Fruit fly (Drosophila melanogaster) whole organism, embryonic: ENCODE results near the gene CG42716.
A peak's percentile ranks its signal among the peaks of the same experiment; 100 is the strongest.

ENCODE experiments used
- Blimp-1 ChIP-seq: fragments of 200-800 bp; sonication (Bioruptor generic); optimal IDR thresholded peaks from 3 replicates; lab custom pipeline; 2018; ENCODE audit warnings: missing biosample characterization, missing genetic modification characterization, mild to moderate bottlenecking, moderate library complexity, missing genetic modification reagents
- CG10366 ChIP-seq: fragments of 200-800 bp; sonication (Bioruptor generic); IDR thresholded peaks from 2 replicates; pipeline ENCODE4 v1.3.6; 2022; ENCODE audit warnings: missing biosample characterization, missing genetic modification characterization
- CG10979 ChIP-seq: fragments of 200-800 bp; sonication (Bioruptor generic); optimal IDR thresholded peaks from 2 replicates; lab custom pipeline; 2018; ENCODE audit warnings: missing biosample characterization, mild to moderate bottlenecking, missing genetic modification characterization, moderate library complexity
- CG11504 ChIP-seq: fragments of 200-800 bp; sonication (Bioruptor generic); optimal IDR thresholded peaks from 3 replicates; lab custom pipeline; 2019; ENCODE audit warnings: missing biosample characterization, mild to moderate bottlenecking, missing genetic modification characterization, moderate library complexity
- CG11696 ChIP-seq: fragments of 200-800 bp; sonication (Bioruptor generic); IDR thresholded peaks from 2 replicates; pipeline ENCODE4 v1.3.6; 2022; ENCODE audit warnings: missing biosample characterization, missing genetic modification characterization
- CG11723 ChIP-seq: fragments of 200-800 bp; sonication (Bioruptor generic); optimal IDR thresholded peaks from 2 replicates; lab custom pipeline; 2017; ENCODE audit warnings: missing biosample characterization, mild to moderate bottlenecking, missing genetic modification characterization
- CG16863 ChIP-seq: fragments of 200-800 bp; sonication (Bioruptor generic); optimal IDR thresholded peaks from 3 replicates; lab custom pipeline; 2016; ENCODE audit warnings: missing biosample characterization, missing genetic modification characterization
- CG18476 ChIP-seq: fragments of 200-800 bp; sonication (Bioruptor generic); optimal IDR thresholded peaks from 2 replicates; lab custom pipeline; 2016; ENCODE audit warnings: missing biosample characterization, mild to moderate bottlenecking, missing genetic modification characterization
- CG33557 ChIP-seq: fragments of 200-800 bp; sonication (Bioruptor generic); optimal IDR thresholded peaks from 2 replicates; lab custom pipeline; 2019; ENCODE audit warnings: missing biosample characterization, mild to moderate bottlenecking, missing genetic modification characterization, moderate library complexity
- CG34376 ChIP-seq: fragments of 200-800 bp; sonication (Bioruptor generic); optimal IDR thresholded peaks from 2 replicates; lab custom pipeline; 2018; ENCODE audit warnings: missing biosample characterization, mild to moderate bottlenecking, missing genetic modification characterization
- CG4328 ChIP-seq: fragments of 200-800 bp; sonication (Bioruptor generic); optimal IDR thresholded peaks from 3 replicates; lab custom pipeline; 2017; ENCODE audit warnings: missing biosample characterization, missing genetic modification reagents, missing genetic modification characterization
- CG6254 ChIP-seq: fragments of 200-800 bp; sonication (Bioruptor generic); optimal IDR thresholded peaks from 3 replicates; lab custom pipeline; 2017; ENCODE audit warnings: mild to moderate bottlenecking, missing biosample characterization, missing genetic modification reagents, missing genetic modification characterization
- CG6791 ChIP-seq: fragments of 200-800 bp; sonication (Bioruptor generic); IDR thresholded peaks from 3 replicates; pipeline ENCODE4 v1.3.6; 2022; ENCODE audit warnings: missing biosample characterization, missing genetic modification characterization; ENCODE audit not compliant: partially characterized antibody
- CG7786 ChIP-seq: fragments of 200-800 bp; sonication (Bioruptor generic); optimal IDR thresholded peaks from 2 replicates; lab custom pipeline; 2016; ENCODE audit warnings: missing biosample characterization, missing genetic modification characterization
- CG8765 ChIP-seq: fragments of 200-800 bp; sonication (Bioruptor generic); IDR thresholded peaks from 2 replicates; pipeline ENCODE4 v1.3.6; 2022; ENCODE audit warnings: missing biosample characterization, missing genetic modification characterization
- CG9817 ChIP-seq: fragments of 200-800 bp; sonication (Bioruptor generic); optimal IDR thresholded peaks from 2 replicates; lab custom pipeline; 2018; ENCODE audit warnings: missing biosample characterization, mild to moderate bottlenecking, missing genetic modification characterization, moderate library complexity
- CoRest ChIP-seq: fragments of 200-800 bp; sonication (Bioruptor generic); optimal IDR thresholded peaks from 3 replicates; lab custom pipeline; 2018; ENCODE audit warnings: missing biosample characterization, mild to moderate bottlenecking, missing genetic modification characterization, moderate library complexity
- Dek ChIP-seq: fragments of 200-800 bp; sonication (Bioruptor generic); optimal IDR thresholded peaks from 3 replicates; lab custom pipeline; 2019; ENCODE audit warnings: missing biosample characterization, mild to moderate bottlenecking, missing genetic modification characterization, moderate library complexity
- HmgZ ChIP-seq: fragments of 200-800 bp; sonication (Bioruptor generic); optimal IDR thresholded peaks from 2 replicates; lab custom pipeline; 2018; ENCODE audit warnings: missing biosample characterization, mild to moderate bottlenecking, missing genetic modification characterization
- Hsf ChIP-seq: fragments of 200-800 bp; sonication (Bioruptor generic); optimal IDR thresholded peaks from 3 replicates; lab custom pipeline; 2016; ENCODE audit warnings: missing biosample characterization, missing genetic modification characterization
- Kr ChIP-seq: fragments of 200-800 bp; sonication (Bioruptor generic); optimal IDR thresholded peaks from 2 replicates; lab custom pipeline; 2017; ENCODE audit warnings: missing biosample characterization, mild to moderate bottlenecking, missing genetic modification characterization
- Lim3 ChIP-seq: fragments of 200-800 bp; sonication (Bioruptor generic); IDR thresholded peaks from 2 replicates; pipeline ENCODE4 v1.3.6; 2022; ENCODE audit warnings: missing biosample characterization, missing genetic modification characterization
- Max ChIP-seq: fragments of 200-800 bp; sonication (Bioruptor generic); optimal IDR thresholded peaks from 2 replicates; lab custom pipeline; 2016; ENCODE audit warnings: missing biosample characterization, mild to moderate bottlenecking, missing genetic modification characterization
- NC2α ChIP-seq: fragments of 200-800 bp; sonication (Bioruptor generic); optimal IDR thresholded peaks from 2 replicates; lab custom pipeline; 2016; ENCODE audit warnings: missing biosample characterization, missing genetic modification characterization
- Optix ChIP-seq: fragments of 200-800 bp; sonication (Bioruptor generic); IDR thresholded peaks from 3 replicates; pipeline ENCODE4 v1.3.6; 2022; ENCODE audit warnings: missing biosample characterization, missing genetic modification characterization
- Scr ChIP-seq: fragments of 200-800 bp; sonication (Bioruptor generic); IDR thresholded peaks from 2 replicates; pipeline ENCODE4 v1.3.6; 2022; ENCODE audit warnings: missing biosample characterization, missing genetic modification characterization; ENCODE audit not compliant: partially characterized antibody
- Ssrp ChIP-seq: fragments of 200-800 bp; sonication (Bioruptor generic); optimal IDR thresholded peaks from 2 replicates; lab custom pipeline; 2018; ENCODE audit warnings: missing biosample characterization, mild to moderate bottlenecking, missing genetic modification characterization, moderate library complexity
- Xrp1 ChIP-seq: fragments of 200-800 bp; sonication (Bioruptor generic); IDR thresholded peaks from 2 replicates; pipeline ENCODE4 v1.3.6; 2022; ENCODE audit warnings: missing biosample characterization, missing genetic modification characterization
- amos ChIP-seq: fragments of 200-800 bp; sonication (Bioruptor generic); IDR thresholded peaks from 2 replicates; pipeline ENCODE4 v1.3.6; 2022; ENCODE audit warnings: missing biosample characterization, missing genetic modification characterization; ENCODE audit not compliant: partially characterized antibody
- bab2 ChIP-seq: fragments of 200-800 bp; sonication (Bioruptor generic); optimal IDR thresholded peaks from 2 replicates; lab custom pipeline; 2016; ENCODE audit warnings: missing biosample characterization, missing genetic modification characterization
- bcd ChIP-seq: fragments of 200-800 bp; sonication (Bioruptor generic); optimal IDR thresholded peaks from 2 replicates; lab custom pipeline; 2017; ENCODE audit warnings: missing biosample characterization, mild to moderate bottlenecking, missing genetic modification characterization
- cad ChIP-seq: fragments of >200 bp; optimal IDR thresholded peaks from 2 replicates; lab custom pipeline; 2017; ENCODE audit warnings: missing biosample characterization, missing genetic modification characterization
- chif ChIP-seq, 2 experiments: fragments of 200-800 bp; sonication (Bioruptor generic); optimal IDR thresholded peaks; 3 replicates each; lab custom pipeline; 2016; ENCODE audit warnings: missing biosample characterization in 2 of 2, missing genetic modification characterization in 2 of 2
- chn ChIP-seq: fragments of 200-800 bp; sonication (Bioruptor generic); optimal IDR thresholded peaks from 2 replicates; lab custom pipeline; 2016; ENCODE audit warnings: missing biosample characterization, missing genetic modification characterization
- crol ChIP-seq: fragments of 200-800 bp; sonication (Bioruptor generic); IDR thresholded peaks from 2 replicates; pipeline ENCODE4 v1.3.6; 2022; ENCODE audit warnings: missing biosample characterization, missing genetic modification characterization
- danr ChIP-seq: fragments of 200-800 bp; sonication (Bioruptor generic); IDR thresholded peaks from 2 replicates; pipeline ENCODE4 v1.3.6; 2022; ENCODE audit warnings: missing biosample characterization, missing genetic modification characterization
- dpn ChIP-seq, 2 experiments: fragments of 200-800 bp; sonication (Bioruptor generic); optimal IDR thresholded peaks; 3 replicates each; lab custom pipeline; 2016; ENCODE audit warnings: missing biosample characterization in 2 of 2, missing genetic modification characterization in 2 of 2
- fd64A ChIP-seq: fragments of 200-800 bp; sonication (Bioruptor generic); optimal IDR thresholded peaks from 3 replicates; lab custom pipeline; 2018; ENCODE audit warnings: missing biosample characterization, mild to moderate bottlenecking, missing genetic modification characterization
- fu2 ChIP-seq: fragments of 200-800 bp; sonication (Bioruptor generic); optimal IDR thresholded peaks from 2 replicates; lab custom pipeline; 2016; ENCODE audit warnings: missing biosample characterization, missing genetic modification characterization
- grn ChIP-seq: fragments of 200-800 bp; sonication (Bioruptor generic); optimal IDR thresholded peaks from 3 replicates; lab custom pipeline; 2017; ENCODE audit warnings: missing biosample characterization, missing genetic modification characterization
- knrl ChIP-seq: fragments of 200-800 bp; sonication (Bioruptor generic); IDR thresholded peaks from 3 replicates; pipeline ENCODE4 v1.3.6; 2022; ENCODE audit warnings: missing biosample characterization, missing genetic modification characterization; ENCODE audit not compliant: partially characterized antibody
- nerfin-2 ChIP-seq: fragments of 200-800 bp; sonication (Bioruptor generic); IDR thresholded peaks from 2 replicates; pipeline ENCODE4 v1.3.6; 2022; ENCODE audit warnings: missing biosample characterization, missing genetic modification characterization; ENCODE audit not compliant: partially characterized antibody
- org-1 ChIP-seq: fragments of 200-800 bp; sonication (Bioruptor generic); optimal IDR thresholded peaks from 2 replicates; lab custom pipeline; 2017; ENCODE audit warnings: missing biosample characterization, missing genetic modification characterization
- pita ChIP-seq: fragments of 200-800 bp; sonication (Bioruptor generic); optimal IDR thresholded peaks from 2 replicates; lab custom pipeline; 2017; ENCODE audit warnings: missing biosample characterization, mild to moderate bottlenecking, missing genetic modification characterization
- pzg ChIP-seq: fragments of 200-800 bp; sonication (Bioruptor generic); optimal IDR thresholded peaks from 3 replicates; lab custom pipeline; 2018; ENCODE audit warnings: missing biosample characterization, mild to moderate bottlenecking, missing genetic modification characterization, moderate library complexity
- run ChIP-seq: fragments of 200-800 bp; sonication (Bioruptor generic); optimal IDR thresholded peaks from 3 replicates; lab custom pipeline; 2018; ENCODE audit warnings: missing biosample characterization, mild to moderate bottlenecking, missing genetic modification characterization
- sr ChIP-seq: fragments of 200-800 bp; sonication (Bioruptor generic); IDR thresholded peaks from 3 replicates; pipeline ENCODE4 v1.3.6; 2022; ENCODE audit warnings: missing biosample characterization, missing genetic modification characterization
- stc ChIP-seq: fragments of 200-800 bp; sonication (Bioruptor generic); IDR thresholded peaks from 2 replicates; pipeline ENCODE4 v1.3.6; 2022; ENCODE audit warnings: missing biosample characterization, missing genetic modification characterization
- toy ChIP-seq: fragments of 200-800 bp; sonication (Bioruptor generic); IDR thresholded peaks from 2 replicates; pipeline ENCODE4 v1.3.6; 2022; ENCODE audit warnings: missing biosample characterization, missing genetic modification characterization
- unc-4 ChIP-seq: fragments of 200-800 bp; sonication (Bioruptor generic); IDR thresholded peaks from 2 replicates; pipeline ENCODE4 v1.3.6; 2022; ENCODE audit warnings: missing biosample characterization, missing genetic modification characterization; ENCODE audit not compliant: partially characterized antibody

CG42716 gene

DNA sequence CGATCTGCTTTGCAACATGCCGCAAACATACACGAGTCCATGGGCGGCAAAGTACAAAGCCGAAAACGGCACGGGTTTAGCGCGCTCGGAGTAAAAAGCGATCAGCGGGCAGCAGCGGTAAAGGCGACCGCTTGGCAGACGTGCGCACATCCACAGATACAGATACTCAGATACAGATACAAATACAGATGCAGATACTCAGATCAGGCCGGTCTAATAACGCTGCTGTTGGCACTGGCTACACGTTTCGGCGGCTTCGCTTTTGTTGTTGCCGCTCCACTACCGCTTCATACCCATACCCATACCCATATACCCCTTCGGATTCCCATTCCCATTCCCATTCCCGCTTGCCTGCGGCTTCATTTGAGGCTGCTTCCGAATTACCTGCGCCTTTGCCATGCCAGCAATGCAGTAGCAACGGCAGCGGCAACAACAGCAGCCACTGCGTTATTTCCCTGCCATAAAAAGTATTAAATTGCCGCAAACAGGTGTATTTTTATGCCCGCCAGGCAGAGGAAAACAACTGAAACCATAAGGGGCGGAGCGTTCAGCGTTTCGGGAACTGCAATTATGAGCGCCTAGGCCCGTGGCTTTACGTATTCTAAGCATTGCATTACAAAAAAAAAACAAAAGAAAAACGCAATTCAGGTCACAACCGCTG is 8.4 kb upstream of the CG42716 start (continued):
- no peak for TF ChIP-seq CoRest
- no peak for TF ChIP-seq danr
- no peak for TF ChIP-seq Scr (GFP tag; lab: Robert Waterston, UW)
- no peak for TF ChIP-seq Lim3 (GFP tag; lab: Robert Waterston, UW)
- no peak for TF ChIP-seq knrl
- no peak for TF ChIP-seq CG6254 (GFP tag; lab: Kevin White, UChicago)
- TF ChIP-seq nerfin-2 (GFP tag; lab: Robert Waterston, UW), result no peak
- TF ChIP-seq dpn (GFP tag; optimal IDR thresholded peaks at IDR 0.05; lab: Kevin White, UChicago), result no peak
- no peak for TF ChIP-seq pzg (GFP tag; lab: Kevin White, UChicago)
- 0 out of 2 replicates have a peak, but pooled peaks have one; percentile 9 for TF ChIP-seq Xrp1 (GFP tag; lab: Robert Waterston, UW)
- TF ChIP-seq Dek, result no peak
- no peak for TF ChIP-seq CG10979 (tag; lab: Kevin White, UChicago)
- no peak for TF ChIP-seq pita (GFP tag; lab: Kevin White, UChicago)
- TF ChIP-seq bcd (GFP tag; lab: Kevin White, UChicago), result no peak
- TF ChIP-seq Kr (GFP tag; lab: Kevin White, UChicago), result peak; percentile 38
- no peak for TF ChIP-seq Ssrp
- no peak for TF ChIP-seq Max (GFP tag; lab: Kevin White, UChicago)
- TF ChIP-seq chif (GFP tag; optimal IDR thresholded peaks at IDR 0.05; lab: Kevin White, UChicago), result no peak
- no peak for TF ChIP-seq toy (GFP tag; lab: Robert Waterston, UW)
- no peak for TF ChIP-seq CG7786
- TF ChIP-seq CG16863, result no peak
- no peak for TF ChIP-seq Optix (GFP tag; lab: Robert Waterston, UW)
- TF ChIP-seq run (tag; lab: Kevin White, UChicago), result no peak
- no peak for TF ChIP-seq Blimp-1 (GFP tag; lab: Kevin White, UChicago)
- TF ChIP-seq sr, result no peak
- TF ChIP-seq CG6791 (GFP tag; lab: Robert Waterston, UW), result no peak
- no peak for TF ChIP-seq amos (GFP tag; lab: Robert Waterston, UW)
- no peak for TF ChIP-seq CG11504 (tag; lab: Kevin White, UChicago)
- no peak for TF ChIP-seq CG11696 (GFP tag; lab: Robert Waterston, UW)
- TF ChIP-seq org-1 (GFP tag; lab: Kevin White, UChicago), result no peak
- no peak for TF ChIP-seq unc-4 (GFP tag; lab: Robert Waterston, UW)
- peak; percentile 22; the same call in 1 of the 2 replicates for TF ChIP-seq crol
- TF ChIP-seq bab2, result no peak
- no peak for TF ChIP-seq HmgZ (tag; lab: Kevin White, UChicago)
- TF ChIP-seq CG18476 (GFP tag; lab: Kevin White, UChicago), result no peak
- TF ChIP-seq CG34376 (GFP tag; lab: Kevin White, UChicago), result no peak
- peak; percentile 95 for TF ChIP-seq cad
- no peak for TF ChIP-seq fd64A (GFP tag; lab: Kevin White, UChicago)
- no peak for TF ChIP-seq CG8765
- TF ChIP-seq CG33557, result no peak
- TF ChIP-seq CG4328 (GFP tag; lab: Kevin White, UChicago), result no peak
- TF ChIP-seq CG10366 (GFP tag; lab: Robert Waterston, UW), result no peak
- TF ChIP-seq CG11723 (GFP tag; lab: Kevin White, UChicago), result no peak
- no peak for TF ChIP-seq CG9817 (tag; lab: Kevin White, UChicago)
- no peak for TF ChIP-seq NC2α (GFP tag; lab: Kevin White, UChicago)
- TF ChIP-seq chn (GFP tag; lab: Kevin White, UChicago), result no peak
- TF ChIP-seq Hsf (GFP tag; lab: Kevin White, UChicago), result no peak
- TF ChIP-seq grn (GFP tag; lab: Kevin White, UChicago), result peak; percentile 32
- no peak for TF ChIP-seq fu2 (GFP tag; lab: Kevin White, UChicago)
- no peak for TF ChIP-seq stc (GFP tag; lab: Robert Waterston, UW)
